Worm (Caenorhabditis elegans) whole organism, midembryonic: ENCODE results near the gene ubl-1.

Experiments
- T22C8.4 ChIP-seq: fragments of 200-800 bp; sonication (Bioruptor generic); IDR thresholded peaks from 2 replicates; pipeline ENCODE4 v1.3.6; 2022; ENCODE audit warnings: missing genetic modification characterization, missing compliant biosample characterization
- cog-1 ChIP-seq: sonication (generic microtip); optimal IDR thresholded peaks from 2 replicates; lab custom pipeline; 2016; ENCODE audit warnings: missing genetic modification characterization, missing compliant biosample characterization
- flt-1 ChIP-seq: fragments of 200-800 bp; sonication (Bioruptor generic); IDR thresholded peaks from 2 replicates; pipeline ENCODE4 v1.3.6; 2022; ENCODE audit warnings: missing genetic modification characterization, missing compliant biosample characterization
- klf-2 ChIP-seq: fragments of 200-800 bp; sonication (Bioruptor generic); conservative IDR thresholded peaks from 2 replicates; pipeline ENCODE4 v1.3.6; 2022; ENCODE audit warnings: missing genetic modification reagents, missing genetic modification characterization, missing compliant biosample characterization
- med-1 ChIP-seq: sonication (generic microtip); optimal IDR thresholded peaks from 2 replicates; lab custom pipeline; 2017; ENCODE audit warnings: missing genetic modification characterization, mild to moderate bottlenecking, missing compliant biosample characterization, antibody characterized with exemption, missing genetic modification reagents; ENCODE audit not compliant: insufficient read depth
- ref-1 ChIP-seq: fragments of 200-800 bp; sonication (Bioruptor generic); conservative IDR thresholded peaks from 2 replicates; pipeline ENCODE4 v1.3.6; 2022; ENCODE audit warnings: missing genetic modification reagents, missing genetic modification characterization, missing compliant biosample characterization
- tab-1 ChIP-seq: fragments of 200-800 bp; sonication (Bioruptor generic); IDR thresholded peaks from 2 replicates; pipeline ENCODE4 v1.3.6; 2022; ENCODE audit warnings: missing genetic modification characterization, missing compliant biosample characterization
- ztf-23 ChIP-seq: fragments of 200-800 bp; sonication (Bioruptor generic); IDR thresholded peaks from 2 replicates; pipeline ENCODE4 v1.3.6; 2022; ENCODE audit warnings: missing genetic modification reagents, missing genetic modification characterization, missing compliant biosample characterization
- ztf-29 ChIP-seq: fragments of 200-800 bp; sonication (Bioruptor generic); IDR thresholded peaks from 2 replicates; pipeline ENCODE4 v1.3.6; 2022; ENCODE audit warnings: missing genetic modification reagents, missing genetic modification characterization, missing compliant biosample characterization

- no peak for TF ChIP-seq med-1 (GFP tag; lab: Kevin White, UChicago)
- TF ChIP-seq ztf-29 = no peak
- TF ChIP-seq T22C8.4 (GFP tag; lab: Robert Waterston, UW) = no peak
- TF ChIP-seq ztf-23 (GFP tag; lab: Robert Waterston, UW) = no peak
- TF ChIP-seq flt-1 (GFP tag; lab: Robert Waterston, UW) = no peak
- no peak for TF ChIP-seq ref-1 (GFP tag; lab: Robert Waterston, UW)
- no peak for TF ChIP-seq cog-1
- no peak for TF ChIP-seq klf-2
- no peak for TF ChIP-seq tab-1 (GFP tag; lab: Robert Waterston, UW)
Measured at ce11 chrIII:3110614-3111013, 42.5 kb downstream of the ubl-1 start.
